Fruit fly (Drosophila melanogaster) whole organism, embryonic: Measurements from ENCODE around the gene CG9117.

Experiments used
- ATbp ChIP-seq: fragments of 200-800 bp; sonication (Bioruptor generic); optimal IDR thresholded peaks from 2 replicates; lab custom pipeline; 2017; ENCODE audit warnings: missing biosample characterization, mild to moderate bottlenecking, missing genetic modification characterization, missing genetic modification reagents
- Abd-B ChIP-seq: fragments of 200-800 bp; sonication (Bioruptor generic); optimal IDR thresholded peaks from 2 replicates; lab custom pipeline; 2018; ENCODE audit warnings: missing biosample characterization, mild to moderate bottlenecking, missing genetic modification characterization, moderate library complexity
- B-H2 ChIP-seq: fragments of 200-800 bp; sonication (Bioruptor generic); optimal IDR thresholded peaks from 2 replicates; lab custom pipeline; 2018; ENCODE audit warnings: missing biosample characterization, mild to moderate bottlenecking, missing genetic modification characterization
- Bteb2 ChIP-seq: fragments of 200-800 bp; sonication (Bioruptor generic); optimal IDR thresholded peaks from 2 replicates; lab custom pipeline; 2016; ENCODE audit warnings: missing biosample characterization, missing genetic modification characterization
- CG10147 ChIP-seq: fragments of 200-800 bp; sonication (Bioruptor generic); optimal IDR thresholded peaks from 2 replicates; lab custom pipeline; 2019; ENCODE audit warnings: missing biosample characterization, mild to moderate bottlenecking, missing genetic modification characterization, moderate library complexity
- CG10267 ChIP-seq: fragments of 200-800 bp; sonication (Bioruptor generic); optimal IDR thresholded peaks from 2 replicates; lab custom pipeline; 2018; ENCODE audit warnings: missing biosample characterization, mild to moderate bottlenecking, missing genetic modification characterization, moderate library complexity
- CG11247 ChIP-seq: fragments of 200-800 bp; sonication (Bioruptor generic); IDR thresholded peaks from 2 replicates; pipeline ENCODE4 v1.3.6; 2022; ENCODE audit warnings: missing biosample characterization, missing genetic modification characterization
- CG12104 ChIP-seq: fragments of 200-800 bp; sonication (Bioruptor generic); optimal IDR thresholded peaks from 3 replicates; lab custom pipeline; 2016; ENCODE audit warnings: missing biosample characterization, missing genetic modification characterization
- CG1233 ChIP-seq: fragments of 200-800 bp; sonication (Bioruptor generic); optimal IDR thresholded peaks from 4 replicates; lab custom pipeline; 2018; ENCODE audit warnings: missing biosample characterization, mild to moderate bottlenecking, missing genetic modification characterization
- CG13424 ChIP-seq: fragments of 200-800 bp; sonication (Bioruptor generic); optimal IDR thresholded peaks from 2 replicates; lab custom pipeline; 2019; ENCODE audit warnings: missing biosample characterization, mild to moderate bottlenecking, missing genetic modification characterization, moderate library complexity
- CG14014 ChIP-seq: fragments of 200-800 bp; sonication (Bioruptor generic); IDR thresholded peaks from 2 replicates; pipeline ENCODE4 v1.3.6; 2022; ENCODE audit warnings: missing biosample characterization, missing genetic modification characterization
- CG14050 ChIP-seq: fragments of 200-800 bp; sonication (Bioruptor generic); IDR thresholded peaks from 3 replicates; pipeline ENCODE4 v1.3.6; 2022; ENCODE audit warnings: missing biosample characterization, missing genetic modification characterization
- CG14965 ChIP-seq: fragments of 200-800 bp; sonication (Bioruptor generic); optimal IDR thresholded peaks from 2 replicates; lab custom pipeline; 2016; ENCODE audit warnings: missing biosample characterization, missing genetic modification characterization, borderline replicate concordance
- CG17361 ChIP-seq: fragments of 200-800 bp; sonication (Bioruptor generic); IDR thresholded peaks from 3 replicates; pipeline ENCODE4 v1.3.6; 2022; ENCODE audit warnings: missing biosample characterization, missing genetic modification characterization
- CG2120 ChIP-seq: fragments of 200-800 bp; sonication (Bioruptor generic); optimal IDR thresholded peaks from 3 replicates; lab custom pipeline; 2016; ENCODE audit warnings: missing biosample characterization, missing genetic modification characterization
- CG30431 ChIP-seq: fragments of 200-800 bp; sonication (Bioruptor generic); optimal IDR thresholded peaks from 2 replicates; lab custom pipeline; 2017; ENCODE audit warnings: missing biosample characterization, missing genetic modification characterization
- CG3838 ChIP-seq: fragments of 200-800 bp; sonication (Bioruptor generic); optimal IDR thresholded peaks from 3 replicates; lab custom pipeline; 2016; ENCODE audit warnings: missing biosample characterization, missing genetic modification characterization
- CG43689 ChIP-seq: fragments of 200-800 bp; sonication (Bioruptor generic); IDR thresholded peaks from 2 replicates; pipeline ENCODE4 v1.3.6; 2022; ENCODE audit warnings: missing biosample characterization, missing genetic modification characterization
- CG4820 ChIP-seq: fragments of 200-800 bp; sonication (Bioruptor generic); optimal IDR thresholded peaks from 3 replicates; lab custom pipeline; 2016; ENCODE audit warnings: missing biosample characterization, missing genetic modification characterization
- CG6654 ChIP-seq: fragments of 200-800 bp; sonication (Bioruptor generic); optimal IDR thresholded peaks from 2 replicates; lab custom pipeline; 2017; ENCODE audit warnings: missing biosample characterization, mild to moderate bottlenecking, missing genetic modification characterization
- CG7271 ChIP-seq: fragments of 200-800 bp; sonication (Bioruptor generic); optimal IDR thresholded peaks from 2 replicates; lab custom pipeline; 2018; ENCODE audit warnings: missing biosample characterization, mild to moderate bottlenecking, missing genetic modification characterization, moderate library complexity
- CG7372 ChIP-seq: fragments of 200-800 bp; sonication (Bioruptor generic); IDR thresholded peaks from 2 replicates; pipeline ENCODE4 v1.3.6; 2022; ENCODE audit warnings: missing biosample characterization, missing genetic modification characterization
- CG7839 ChIP-seq: fragments of 200-800 bp; sonication (Bioruptor generic); optimal IDR thresholded peaks from 3 replicates; lab custom pipeline; 2018; ENCODE audit warnings: missing biosample characterization, mild to moderate bottlenecking, missing genetic modification characterization, moderate library complexity
- CG8765 ChIP-seq: fragments of 200-800 bp; sonication (Bioruptor generic); IDR thresholded peaks from 2 replicates; pipeline ENCODE4 v1.3.6; 2022; ENCODE audit warnings: missing biosample characterization, missing genetic modification characterization
- CG9727 ChIP-seq: fragments of 200-800 bp; sonication (Bioruptor generic); optimal IDR thresholded peaks from 3 replicates; lab custom pipeline; 2017; ENCODE audit warnings: missing biosample characterization, mild to moderate bottlenecking, missing genetic modification characterization
- Drgx ChIP-seq: fragments of 200-800 bp; sonication (Bioruptor generic); IDR thresholded peaks from 2 replicates; pipeline ENCODE4 v1.3.6; 2022; ENCODE audit warnings: missing biosample characterization, missing genetic modification characterization
- GATAe ChIP-seq: fragments of 200-800 bp; sonication (Bioruptor generic); conservative IDR thresholded peaks from 2 replicates; pipeline ENCODE4 v1.3.6; 2022; ENCODE audit warnings: missing biosample characterization, missing genetic modification characterization
- Gug ChIP-seq: fragments of 200-800 bp; sonication (Bioruptor generic); IDR thresholded peaks from 4 replicates; pipeline ENCODE4 v1.3.6; 2022; ENCODE audit warnings: missing biosample characterization, missing genetic modification characterization
- HLH3B ChIP-seq: fragments of 200-800 bp; sonication (Bioruptor generic); IDR thresholded peaks from 2 replicates; pipeline ENCODE4 v1.3.6; 2022; ENCODE audit warnings: missing biosample characterization, missing genetic modification characterization
- HLH4C ChIP-seq: fragments of 200-800 bp; sonication (Bioruptor generic); IDR thresholded peaks from 3 replicates; pipeline ENCODE4 v1.3.6; 2022; ENCODE audit warnings: missing biosample characterization, missing genetic modification characterization; ENCODE audit not compliant: partially characterized antibody
- HmgD ChIP-seq: fragments of 200-800 bp; sonication (Bioruptor generic); optimal IDR thresholded peaks from 3 replicates; lab custom pipeline; 2016; ENCODE audit warnings: missing biosample characterization, missing genetic modification characterization
- Hsf ChIP-seq: fragments of 200-800 bp; sonication (Bioruptor generic); optimal IDR thresholded peaks from 3 replicates; lab custom pipeline; 2016; ENCODE audit warnings: missing biosample characterization, missing genetic modification characterization
- Neu2 ChIP-seq: fragments of 200-800 bp; sonication (Bioruptor generic); optimal IDR thresholded peaks from 3 replicates; lab custom pipeline; 2016; ENCODE audit warnings: missing biosample characterization, missing genetic modification characterization, borderline replicate concordance
- Oaz ChIP-seq: fragments of 200-800 bp; sonication (Bioruptor generic); IDR thresholded peaks from 2 replicates; pipeline ENCODE4 v1.3.6; 2022; ENCODE audit warnings: missing biosample characterization, missing genetic modification characterization
- Poxn ChIP-seq: fragments of 200-800 bp; sonication (Bioruptor generic); IDR thresholded peaks from 2 replicates; pipeline ENCODE4 v1.3.6; 2022; ENCODE audit warnings: missing biosample characterization, missing genetic modification characterization
- Ravus ChIP-seq: fragments of 200-800 bp; sonication (Bioruptor generic); IDR thresholded peaks from 2 replicates; pipeline ENCODE4 v1.3.6; 2022; ENCODE audit warnings: missing biosample characterization, missing genetic modification characterization
- Sry-β ChIP-seq: fragments of 200-800 bp; sonication (Bioruptor generic); optimal IDR thresholded peaks from 2 replicates; lab custom pipeline; 2018; ENCODE audit warnings: missing biosample characterization, mild to moderate bottlenecking, missing genetic modification characterization, moderate library complexity
- Vsx1 ChIP-seq: fragments of 200-800 bp; sonication (Bioruptor generic); optimal IDR thresholded peaks from 2 replicates; lab custom pipeline; 2017; ENCODE audit warnings: missing biosample characterization, mild to moderate bottlenecking, missing genetic modification characterization, missing genetic modification reagents
- aop ChIP-seq: fragments of 200-800 bp; sonication (Bioruptor generic); IDR thresholded peaks from 2 replicates; pipeline ENCODE4 v1.3.6; 2022; ENCODE audit warnings: missing biosample characterization, missing genetic modification characterization
- ash1 ChIP-seq: fragments of 200-800 bp; sonication (Bioruptor generic); optimal IDR thresholded peaks from 2 replicates; lab custom pipeline; 2018; ENCODE audit warnings: missing biosample characterization, mild to moderate bottlenecking, missing genetic modification characterization
- bab2 ChIP-seq: fragments of 200-800 bp; sonication (Bioruptor generic); optimal IDR thresholded peaks from 2 replicates; lab custom pipeline; 2016; ENCODE audit warnings: missing biosample characterization, missing genetic modification characterization
- br ChIP-seq: fragments of >200 bp; optimal IDR thresholded peaks from 2 replicates; lab custom pipeline; 2017
- bsh ChIP-seq, 2 experiments: fragments of 200-800 bp; sonication (Bioruptor generic); optimal IDR thresholded peaks; 2 replicates each; lab custom pipeline; 2017 to 2018; ENCODE audit warnings: mild to moderate bottlenecking in 2 of 2, missing biosample characterization in 2 of 2, missing genetic modification characterization in 2 of 2, moderate library complexity in 1 of 2
- ewg ChIP-seq: fragments of 200-800 bp; sonication (Bioruptor generic); optimal IDR thresholded peaks from 3 replicates; lab custom pipeline; 2017; ENCODE audit warnings: mild to moderate bottlenecking, missing biosample characterization, missing genetic modification reagents, missing genetic modification characterization
- inv ChIP-seq: fragments of 200-800 bp; sonication (Bioruptor generic); IDR thresholded peaks from 2 replicates; pipeline ENCODE4 v1.3.6; 2022; ENCODE audit warnings: missing biosample characterization, missing genetic modification characterization; ENCODE audit not compliant: partially characterized antibody
- jigr1 ChIP-seq: fragments of 200-800 bp; sonication (Bioruptor generic); IDR thresholded peaks from 3 replicates; pipeline ENCODE4 v1.3.6; 2022; ENCODE audit warnings: missing biosample characterization, missing genetic modification characterization
- otp ChIP-seq: fragments of 200-800 bp; sonication (Bioruptor generic); IDR thresholded peaks from 3 replicates; pipeline ENCODE4, ENCODE4 v1.3.6; 2022; ENCODE audit warnings: missing biosample characterization, missing genetic modification characterization
- sim ChIP-seq: fragments of 200-800 bp; sonication (Bioruptor generic); IDR thresholded peaks from 2 replicates; pipeline ENCODE4 v1.3.6; 2022; ENCODE audit warnings: missing biosample characterization, missing genetic modification characterization
- sug ChIP-seq: fragments of 200-800 bp; optimal IDR thresholded peaks from 2 replicates; lab custom pipeline; 2019; ENCODE audit warnings: missing biosample characterization, mild to moderate bottlenecking, missing genetic modification characterization, moderate library complexity
- twi ChIP-seq: fragments of 200-800 bp; optimal IDR thresholded peaks from 2 replicates; lab custom pipeline; 2019; ENCODE audit warnings: missing biosample characterization, mild to moderate bottlenecking, missing genetic modification characterization, moderate library complexity
- vfl ChIP-seq: fragments of 200-800 bp; sonication (Bioruptor generic); optimal IDR thresholded peaks from 2 replicates; lab custom pipeline; 2016; ENCODE audit warnings: missing biosample characterization, missing genetic modification characterization

CG9117 gene

dm6 chr2L:6051212-6051621 lies 13.5 kb upstream of the CG9117 start (continued):
- TF ChIP-seq Sry-β (GFP tag; lab: Kevin White, UChicago) (peak; percentile 60), Abd-B (peak; percentile 73), Oaz (GFP tag; lab: Robert Waterston, UW) (peak; percentile 90), Poxn (GFP tag; lab: Robert Waterston, UW) (peak; percentile 76), Hsf (peak; percentile 94), CG7271 (tag; lab: Kevin White, UChicago) (peak; percentile 88), CG10147 (GFP tag; lab: Kevin White, UChicago) (peak; percentile 97), ewg (GFP tag; lab: Kevin White, UChicago) (peak; percentile 88), CG3838 (GFP tag; lab: Kevin White, UChicago) (peak; percentile 82), CG14965 (GFP tag; lab: Kevin White, UChicago) (peak; percentile 62), twi (tag; lab: Kevin White, UChicago) (peak; percentile 89), CG1233 (GFP tag; lab: Kevin White, UChicago) (peak; percentile 96), CG4820 (peak; percentile 100), CG11247 (GFP tag; lab: Robert Waterston, UW) (peak; percentile 94), Drgx (peak; percentile 96), jigr1 (GFP tag; lab: Robert Waterston, UW) (0 out of 3 replicates have a peak, but pooled peaks have one; percentile 17), HLH4C (GFP tag; lab: Robert Waterston, UW) (no peak), aop (GFP tag; lab: Robert Waterston, UW) (0 out of 2 replicates have a peak, but pooled peaks have one; percentile 31), CG8765 (GFP tag; lab: Robert Waterston, UW) (peak; percentile 73), GATAe (peak; percentile 33; the same call in 1 of the 2 replicates), CG6654 (GFP tag; lab: Kevin White, UChicago) (peak; percentile 82), CG10267 (tag; lab: Kevin White, UChicago) (peak; percentile 95), bsh (GFP tag; optimal IDR thresholded peaks at IDR 0.05; lab: Kevin White, UChicago) (peak; percentile 93 to 97), CG12104 (GFP tag; lab: Kevin White, UChicago) (peak; percentile 96), CG14014 (GFP tag; lab: Robert Waterston, UW) (peak; percentile 96), sim (GFP tag; lab: Robert Waterston, UW) (peak; percentile 91), Gug (GFP tag; lab: Robert Waterston, UW) (peak; percentile 41; the same call in 1 of the 4 replicates), bab2 (GFP tag; lab: Kevin White, UChicago) (peak; percentile 94), ATbp (GFP tag; lab: Kevin White, UChicago) (peak; percentile 95), B-H2 (peak; percentile 97), HmgD (GFP tag; lab: Kevin White, UChicago) (peak; percentile 69), HLH3B (GFP tag; lab: Robert Waterston, UW) (peak; percentile 95), br (no peak), CG2120 (peak; percentile 95), CG7372 (GFP tag; lab: Robert Waterston, UW) (peak; percentile 87), otp (GFP tag; lab: Robert Waterston, UW) (peak; percentile 94), Neu2 (GFP tag; lab: Kevin White, UChicago) (peak; percentile 58), CG7839 (peak; percentile 96), CG30431 (GFP tag; lab: Kevin White, UChicago) (peak; percentile 84), vfl (GFP tag; lab: Kevin White, UChicago) (peak; percentile 90), Ravus (GFP tag; lab: Robert Waterston, UW) (peak; percentile 75), Vsx1 (GFP tag; lab: Kevin White, UChicago) (no peak), CG17361 (GFP tag; lab: Robert Waterston, UW) (no peak; the same call in none of the 3 replicates), CG13424 (peak; percentile 98), CG14050 (peak; percentile 96), CG43689 (GFP tag; lab: Robert Waterston, UW) (peak; percentile 71), sug (tag; lab: Kevin White, UChicago) (peak; percentile 96), inv (no peak), Bteb2 (GFP tag; lab: Kevin White, UChicago) (peak; percentile 94), ash1 (GFP tag; lab: Kevin White, UChicago) (peak; percentile 76), CG9727 (peak; percentile 98)
